Worm (Caenorhabditis elegans): ENCODE results near the gene C35B1.2.
A peak's percentile ranks its signal among the peaks of the same experiment; 100 is the strongest.

Gene C35B1.2

ce11 chrIV:4084109-4084508 is 1.9 kb upstream of the C35B1.2 start, which contains the start of gene C35B1.5:
C35B1.5 (minus strand) TSS chrIV:4084209.
- TF ChIP-seq nhr-11 (tag; optimal IDR thresholded peaks at IDR 0.05) (no peak), ceh-82 (tag; optimal IDR thresholded peaks at IDR 0.05) (no peak), fkh-2 (tag; optimal IDR thresholded peaks at IDR 0.05) (no peak), mdl-1 (tag; optimal IDR thresholded peaks at IDR 0.05) (no peak), hmg-11 (tag; optimal IDR thresholded peaks at IDR 0.05) (no peak), eor-1 (tag; optimal IDR thresholded peaks at IDR 0.05) (no peak), nhr-77 (tag; optimal IDR thresholded peaks at IDR 0.05) (no peak), elt-3 (tag; optimal IDR thresholded peaks at IDR 0.05) (no peak), nhr-43 (tag; optimal IDR thresholded peaks at IDR 0.05; ENCODE audit: poor library complexity, severe bottlenecking) (no peak), skn-1 (tag; optimal IDR thresholded peaks at IDR 0.05) (no peak), lin-15B (tag; optimal IDR thresholded peaks at IDR 0.05) (no peak), nhr-76 (tag; optimal IDR thresholded peaks at IDR 0.05) (no peak), ceh-28 (tag; optimal IDR thresholded peaks at IDR 0.05) (no peak), aly-2 (tag; optimal IDR thresholded peaks at IDR 0.05) (no peak), nhr-237 (tag; optimal IDR thresholded peaks at IDR 0.05) (no peak), unc-62 (GFP tag; optimal IDR thresholded peaks at IDR 0.05) (no peak)

ce11 chrIV:4085022-4085421 is 990 bp upstream of the C35B1.2 start:
- no peak for TF ChIP-seq mdl-1 (tag; optimal IDR thresholded peaks at IDR 0.05)
- TF ChIP-seq pha-4 (tag; optimal IDR thresholded peaks at IDR 0.05): peak; percentile 30
- TF ChIP-seq nhr-43 (tag; optimal IDR thresholded peaks at IDR 0.05; ENCODE audit: poor library complexity, severe bottlenecking): no peak
- no peak for TF ChIP-seq lin-39 (tag; optimal IDR thresholded peaks at IDR 0.05)
- peak; percentile 98 for TF ChIP-seq skn-1 (tag; optimal IDR thresholded peaks at IDR 0.05)
- no peak for TF ChIP-seq snpc-4 (tag; optimal IDR thresholded peaks at IDR 0.05)
- TF ChIP-seq unc-39 (tag; optimal IDR thresholded peaks at IDR 0.05): no peak
- TF ChIP-seq elt-3 (tag; optimal IDR thresholded peaks at IDR 0.05): no peak
- no peak for TF ChIP-seq egl-5 (tag; optimal IDR thresholded peaks at IDR 0.05)
- TF ChIP-seq elt-2 (tag; optimal IDR thresholded peaks at IDR 0.05): peak; percentile 65
- TF ChIP-seq hmg-11 (tag; optimal IDR thresholded peaks at IDR 0.05): no peak
- peak; percentile 47 for TF ChIP-seq pqm-1 (tag; optimal IDR thresholded peaks at IDR 0.05)
- no peak for TF ChIP-seq lsy-12 (tag; optimal IDR thresholded peaks at IDR 0.05)

DNA sequence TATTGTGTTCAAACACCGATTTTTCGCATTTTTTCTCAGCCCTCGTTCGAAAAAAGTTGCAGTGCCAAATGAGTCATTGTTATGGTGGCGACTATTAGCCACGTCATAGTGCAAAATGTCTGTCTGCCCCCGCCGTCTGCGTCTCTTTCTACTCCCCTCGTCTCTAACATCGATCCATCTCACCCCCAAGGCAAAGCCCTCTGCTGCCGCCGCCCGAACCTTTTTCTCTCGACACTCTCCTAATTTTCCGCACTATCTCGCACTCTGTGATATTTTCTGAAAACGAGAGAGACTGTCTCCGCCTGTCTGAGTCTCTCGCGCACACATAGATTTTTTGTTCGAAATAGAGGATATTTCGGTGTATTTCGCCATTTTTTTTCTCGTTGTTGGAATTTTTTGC is 7.1 kb downstream of the C35B1.2 start:
- TF ChIP-seq nfya-1 (tag; optimal IDR thresholded peaks at IDR 0.05; ENCODE audit: insufficient read depth) (peak; percentile 84), ztf-11 (tag; optimal IDR thresholded peaks at IDR 0.05) (no peak), elt-2 (tag; optimal IDR thresholded peaks at IDR 0.05) (peak; percentile 58), nhr-77 (tag; optimal IDR thresholded peaks at IDR 0.05) (no peak), fkh-10 (GFP tag; optimal IDR thresholded peaks at IDR 0.05) (no peak), nhr-23 (tag; optimal IDR thresholded peaks at IDR 0.05) (peak; percentile 51), pha-4 (tag; optimal IDR thresholded peaks at IDR 0.05) (peak; percentile 76), nhr-12 (tag; optimal IDR thresholded peaks at IDR 0.05) (no peak), jun-1 (tag; optimal IDR thresholded peaks at IDR 0.05) (peak; percentile 77), nhr-11 (tag; optimal IDR thresholded peaks at IDR 0.05) (no peak), egl-5 (tag; optimal IDR thresholded peaks at IDR 0.05) (peak; percentile 10), ceh-16 (tag; optimal IDR thresholded peaks at IDR 0.05) (no peak), nhr-28 (tag; optimal IDR thresholded peaks at IDR 0.05) (no peak), unc-39 (tag; optimal IDR thresholded peaks at IDR 0.05) (no peak), sea-2 (GFP tag; optimal IDR thresholded peaks at IDR 0.05) (no peak), nhr-76 (tag; optimal IDR thresholded peaks at IDR 0.05) (no peak), mml-1 (tag; optimal IDR thresholded peaks at IDR 0.05) (no peak), lsy-12 (tag; optimal IDR thresholded peaks at IDR 0.05) (peak; percentile 64), unc-62 (GFP tag; optimal IDR thresholded peaks at IDR 0.05) (peak; percentile 34), nhr-43 (tag; optimal IDR thresholded peaks at IDR 0.05; ENCODE audit: poor library complexity, severe bottlenecking) (peak; percentile 64), lin-15B (tag; optimal IDR thresholded peaks at IDR 0.05) (peak; percentile 47), elt-3 (tag; optimal IDR thresholded peaks at IDR 0.05) (no peak), ZK546.5 (tag; optimal IDR thresholded peaks at IDR 0.05) (no peak), ceh-82 (tag; optimal IDR thresholded peaks at IDR 0.05) (no peak), fos-1 (tag; optimal IDR thresholded peaks at IDR 0.05) (peak; percentile 62), skn-1 (tag; optimal IDR thresholded peaks at IDR 0.05) (no peak), elt-1 (tag; optimal IDR thresholded peaks at IDR 0.05) (no peak), snpc-4 (tag; optimal IDR thresholded peaks at IDR 0.05) (peak; percentile 62), nhr-25 (tag; optimal IDR thresholded peaks at IDR 0.05) (peak; percentile 70), ceh-28 (tag; optimal IDR thresholded peaks at IDR 0.05) (peak; percentile 92), nhr-237 (tag; optimal IDR thresholded peaks at IDR 0.05) (no peak), fkh-2 (tag; optimal IDR thresholded peaks at IDR 0.05) (no peak), pqm-1 (tag; optimal IDR thresholded peaks at IDR 0.05) (no peak), lin-39 (tag; optimal IDR thresholded peaks at IDR 0.05) (peak; percentile 70), tbx-2 (tag; optimal IDR thresholded peaks at IDR 0.05) (peak; percentile 42), aly-2 (tag; optimal IDR thresholded peaks at IDR 0.05) (no peak), zag-1 (tag; optimal IDR thresholded peaks at IDR 0.05) (no peak), ceh-9 (tag; optimal IDR thresholded peaks at IDR 0.05) (no peak), hmg-11 (tag; optimal IDR thresholded peaks at IDR 0.05) (peak; percentile 94), ama-1 (optimal IDR thresholded peaks at IDR 0.05) (peak; percentile 1), ztf-4 (tag; optimal IDR thresholded peaks at IDR 0.05) (no peak), nhr-67 (tag; optimal IDR thresholded peaks at IDR 0.05) (no peak), mdl-1 (tag; optimal IDR thresholded peaks at IDR 0.05) (peak; percentile 29), eor-1 (tag; optimal IDR thresholded peaks at IDR 0.05) (no peak), egl-27 (tag; optimal IDR thresholded peaks at IDR 0.05) (no peak), R02D3.7 (tag; optimal IDR thresholded peaks at IDR 0.05) (peak; percentile 66)
